Fruit fly (Drosophila melanogaster): ENCODE measurements around the gene CG7131.

CG7131 gene

dm6 chr3R:18244171-18245043, 44.2 kb downstream of the CG7131 start:
- TF ChIP-seq pad (GFP tag; optimal IDR thresholded peaks at IDR 0.05) (peak; percentile 82), CG5204 (GFP tag; optimal IDR thresholded peaks at IDR 0.05) (no peak), bab1 (GFP tag; optimal IDR thresholded peaks at IDR 0.05) (peak; percentile 6), cnc (optimal IDR thresholded peaks at IDR 0.05) (no peak), Crg-1 (GFP tag; optimal IDR thresholded peaks at IDR 0.05) (peak; percentile 53), CG7101 (tag; optimal IDR thresholded peaks at IDR 0.05) (no peak), cic (GFP tag; optimal IDR thresholded peaks at IDR 0.05) (peak; percentile 82), tj (GFP tag; optimal IDR thresholded peaks at IDR 0.05) (peak; percentile 75), CG14711 (tag; optimal IDR thresholded peaks at IDR 0.05) (no peak), Mnt (GFP tag; optimal IDR thresholded peaks at IDR 0.05) (peak; percentile 52), CG1620 (GFP tag; optimal IDR thresholded peaks at IDR 0.05) (peak; percentile 29), toe (GFP tag; optimal IDR thresholded peaks at IDR 0.05) (no peak), CG33017 (tag; optimal IDR thresholded peaks at IDR 0.05) (no peak), ovo (GFP tag; optimal IDR thresholded peaks at IDR 0.05) (no peak), Hr96 (GFP tag; optimal IDR thresholded peaks at IDR 0.05) (peak; percentile 33), CG11617 (GFP tag; optimal IDR thresholded peaks at IDR 0.05) (peak; percentile 20), kay (GFP tag; ENCODE audit: borderline replicate concordance) (no peak), Clk (GFP tag; optimal IDR thresholded peaks at IDR 0.05) (no peak), CG7045 (GFP tag; optimal IDR thresholded peaks at IDR 0.05) (peak; percentile 36), CG12768 (GFP tag; optimal IDR thresholded peaks at IDR 0.05) (peak; percentile 55)

dm6 chr3R:18243718-18244170, 44.8 kb downstream of the CG7131 start:
- TF ChIP-seq CG14711 (tag; optimal IDR thresholded peaks at IDR 0.05) (peak; percentile 94), Hr96 (GFP tag; optimal IDR thresholded peaks at IDR 0.05) (peak; percentile 38), ovo (GFP tag; optimal IDR thresholded peaks at IDR 0.05) (no peak), kay (GFP tag; ENCODE audit: borderline replicate concordance) (peak; percentile 96)

dm6 chr3R:18243000-18243399, 45.6 kb downstream of the CG7131 start:
- TF ChIP-seq cnc (optimal IDR thresholded peaks at IDR 0.05) (peak in 1 of 2 experiments; percentile 35), CG1620 (GFP tag; optimal IDR thresholded peaks at IDR 0.05) (no peak)

- TF ChIP-seq cic (GFP tag; optimal IDR thresholded peaks at IDR 0.05) (no peak), pad (GFP tag; optimal IDR thresholded peaks at IDR 0.05) (peak; percentile 5), CG7101 (tag; optimal IDR thresholded peaks at IDR 0.05) (peak; percentile 52), CG7045 (GFP tag; optimal IDR thresholded peaks at IDR 0.05) (peak; percentile 22), ovo (GFP tag; optimal IDR thresholded peaks at IDR 0.05) (peak; percentile 8), CG11617 (GFP tag; optimal IDR thresholded peaks at IDR 0.05) (no peak), bab1 (GFP tag; optimal IDR thresholded peaks at IDR 0.05) (peak; percentile 50), toe (GFP tag; optimal IDR thresholded peaks at IDR 0.05) (peak; percentile 28), CG12768 (GFP tag; optimal IDR thresholded peaks at IDR 0.05) (peak; percentile 25), CG5204 (GFP tag; optimal IDR thresholded peaks at IDR 0.05) (no peak), CG33017 (tag; optimal IDR thresholded peaks at IDR 0.05) (no peak), cnc (optimal IDR thresholded peaks at IDR 0.05) (no peak), CG14711 (tag; optimal IDR thresholded peaks at IDR 0.05) (peak; percentile 13), Hr96 (GFP tag; optimal IDR thresholded peaks at IDR 0.05) (peak; percentile 25), CG1620 (GFP tag; optimal IDR thresholded peaks at IDR 0.05) (peak; percentile 28), Mnt (GFP tag; optimal IDR thresholded peaks at IDR 0.05) (peak; percentile 53), Clk (GFP tag; optimal IDR thresholded peaks at IDR 0.05) (no peak), Crg-1 (GFP tag; optimal IDR thresholded peaks at IDR 0.05) (no peak), kay (GFP tag; ENCODE audit: borderline replicate concordance) (no peak), tj (GFP tag; optimal IDR thresholded peaks at IDR 0.05) (no peak)
These were observed 46.3 kb downstream of the CG7131 start, which contains the start of the genes CG7156 and 14-3-3epsilon for dm6 chr3R:18242089-18242955. Gene CG7156 (minus strand): TSS chr3R:18242159. Gene 14-3-3epsilon (plus strand): TSS chr3R:18242531.
